Worm (Caenorhabditis elegans) whole organism, L1 larva: Measurements from ENCODE around the gene T21E8.5.
A peak's percentile ranks its signal among the peaks of the same experiment; 100 is the strongest.

ENCODE experiments used
- C04F5.9 ChIP-seq: sonication (generic microtip); optimal IDR thresholded peaks from 2 replicates; lab custom pipeline; 2016; ENCODE audit warnings: missing genetic modification characterization, missing compliant biosample characterization
- C16A3.4 ChIP-seq: fragments of 150-350 bp; optimal IDR thresholded peaks from 2 replicates; lab custom pipeline; 2014; ENCODE audit warnings: missing biosample characterization, missing genetic modification characterization
- Y116A8C.19 ChIP-seq: sonication (generic microtip); optimal IDR thresholded peaks from 2 replicates; lab custom pipeline; 2016; ENCODE audit warnings: missing compliant biosample characterization, missing genetic modification characterization, borderline replicate concordance
- aha-1 ChIP-seq: fragments of 150-350 bp; optimal IDR thresholded peaks from 2 replicates; lab custom pipeline; 2014; ENCODE audit warnings: missing biosample characterization, missing genetic modification characterization
- blmp-1 ChIP-seq: fragments of 150-350 bp; optimal IDR thresholded peaks from 2 replicates; lab custom pipeline; 2014; ENCODE audit warnings: missing biosample characterization, missing genetic modification characterization
- ceh-82 ChIP-seq, 3 experiments: fragments of 150-350 bp in 1 of 3; sonication (generic microtip) in 2 of 3; optimal IDR thresholded peaks; 2 replicates each; lab custom pipeline; 2014 to 2017; ENCODE audit warnings: missing biosample characterization in 3 of 3, missing genetic modification characterization in 3 of 3
- ceh-90 ChIP-seq: sonication (generic microtip); optimal IDR thresholded peaks from 2 replicates; lab custom pipeline; 2016; ENCODE audit warnings: missing genetic modification characterization, missing compliant biosample characterization
- dpl-1 ChIP-seq, 3 experiments: fragments of 150-350 bp in 2 of 3; sonication (generic microtip) in 1 of 3; optimal IDR thresholded peaks; 2 replicates each; lab custom pipeline; 2014 to 2017; ENCODE audit warnings: missing biosample characterization in 3 of 3, missing genetic modification characterization in 3 of 3, missing genetic modification reagents in 3 of 3
- efl-1 ChIP-seq, 4 experiments: fragments of 150-350 bp; optimal IDR thresholded peaks in 3 of 4; peaks in 1 of 4; 1 replicate in 1 of 4; 2 replicates in 3 of 4; lab custom pipeline; 2014; ENCODE audit warnings: missing biosample characterization in 2 of 4, missing genetic modification characterization in 2 of 4, missing genetic modification reagents in 2 of 4
- egl-27 ChIP-seq, 2 experiments: fragments of 150-350 bp in 1 of 2; sonication (generic microtip); optimal IDR thresholded peaks; 3 replicates each; lab custom pipeline; 2017 to 2018; ENCODE audit warnings: missing biosample characterization in 2 of 2, missing genetic modification characterization in 2 of 2, missing genetic modification reagents in 2 of 2
- elt-2 ChIP-seq: sonication (generic microtip); optimal IDR thresholded peaks from 2 replicates; lab custom pipeline; 2016; ENCODE audit warnings: missing genetic modification characterization, mild to moderate bottlenecking, inconsistent platforms, missing compliant biosample characterization, missing genetic modification reagents
- elt-3 ChIP-seq, 6 experiments: fragments of 150-350 bp in 1 of 6; sonication (generic microtip); optimal IDR thresholded peaks; 2 replicates each; lab custom pipeline; 2017 to 2018; ENCODE audit warnings: missing biosample characterization in 6 of 6, missing genetic modification characterization in 6 of 6, inconsistent platforms in 1 of 6
- fkh-10 ChIP-seq: sonication (generic microtip); optimal IDR thresholded peaks from 2 replicates; lab custom pipeline; 2017; ENCODE audit warnings: missing biosample characterization, missing genetic modification reagents, missing genetic modification characterization
- fos-1 ChIP-seq: fragments of 150-350 bp; optimal IDR thresholded peaks from 2 replicates; lab custom pipeline; 2014; ENCODE audit warnings: missing biosample characterization, missing genetic modification characterization
- hlh-4 ChIP-seq: sonication (generic microtip); optimal IDR thresholded peaks from 2 replicates; lab custom pipeline; 2016; ENCODE audit warnings: mild to moderate bottlenecking, missing genetic modification characterization, missing compliant biosample characterization
- lin-14 ChIP-seq: fragments of 200-800 bp; sonication (Bioruptor generic); optimal IDR thresholded peaks from 2 replicates; lab custom pipeline; 2018; ENCODE audit warnings: mild to moderate bottlenecking, missing genetic modification characterization, moderate library complexity, missing compliant biosample characterization
- lin-35 ChIP-seq, 2 experiments: fragments of 150-350 bp; optimal IDR thresholded peaks; 2 replicates each; lab custom pipeline; 2014; ENCODE audit warnings: missing biosample characterization in 2 of 2, missing genetic modification characterization in 2 of 2, missing genetic modification reagents in 2 of 2
- lir-3 ChIP-seq: sonication (generic microtip); optimal IDR thresholded peaks from 2 replicates; lab custom pipeline; 2016; ENCODE audit warnings: mild to moderate bottlenecking, missing genetic modification characterization, moderate library complexity, missing compliant biosample characterization; ENCODE audit not compliant: poor library complexity
- nhr-19 ChIP-seq: fragments of 200-800 bp; sonication (Bioruptor generic); conservative IDR thresholded peaks from 2 replicates; pipeline ENCODE4 v1.3.6; 2022; ENCODE audit warnings: missing genetic modification characterization, missing compliant biosample characterization
- nhr-20 ChIP-seq: sonication (generic microtip); optimal IDR thresholded peaks from 2 replicates; lab custom pipeline; 2016; ENCODE audit warnings: mild to moderate bottlenecking, missing genetic modification characterization, missing compliant biosample characterization
- nhr-237 ChIP-seq: fragments of 150-350 bp; optimal IDR thresholded peaks from 2 replicates; lab custom pipeline; 2014; ENCODE audit warnings: missing biosample characterization, missing genetic modification characterization
- nhr-71 ChIP-seq: sonication (generic microtip); optimal IDR thresholded peaks from 2 replicates; lab custom pipeline; 2016; ENCODE audit warnings: mild to moderate bottlenecking, missing genetic modification characterization, moderate library complexity, missing compliant biosample characterization
- nhr-76 ChIP-seq: sonication (generic microtip); optimal IDR thresholded peaks from 2 replicates; lab custom pipeline; 2017; ENCODE audit warnings: missing biosample characterization, missing genetic modification characterization
- nhr-84 ChIP-seq: sonication (generic microtip); optimal IDR thresholded peaks from 2 replicates; lab custom pipeline; 2017; ENCODE audit warnings: missing biosample characterization, missing genetic modification characterization
- nhr-85 ChIP-seq: sonication (generic microtip); peaks from one replicate; lab custom pipeline; 2016; ENCODE audit warnings: missing genetic modification characterization, inconsistent platforms, missing compliant biosample characterization
- pag-3 ChIP-seq: sonication (generic microtip); optimal IDR thresholded peaks from 2 replicates; lab custom pipeline; 2017; ENCODE audit warnings: missing genetic modification characterization, mild to moderate bottlenecking, missing compliant biosample characterization, antibody characterized with exemption, borderline replicate concordance; ENCODE audit not compliant: insufficient read depth
- pqm-1 ChIP-seq: sonication (generic microtip); optimal IDR thresholded peaks from 3 replicates; lab custom pipeline; 2017; ENCODE audit warnings: missing biosample characterization, missing genetic modification characterization
- snpc-4 ChIP-seq: fragments of 150-350 bp; optimal IDR thresholded peaks from 2 replicates; lab custom pipeline; 2014; ENCODE audit warnings: missing biosample characterization, missing genetic modification characterization
- sptf-1 ChIP-seq: fragments of 150-350 bp; optimal IDR thresholded peaks from 2 replicates; lab custom pipeline; 2014; ENCODE audit warnings: missing biosample characterization, missing genetic modification characterization
- tbx-2 ChIP-seq: sonication (generic microtip); optimal IDR thresholded peaks from 2 replicates; lab custom pipeline; 2016; ENCODE audit warnings: missing genetic modification characterization, missing compliant biosample characterization
- unc-30 ChIP-seq: sonication (generic microtip); optimal IDR thresholded peaks from 2 replicates; lab custom pipeline; 2017; ENCODE audit warnings: missing biosample characterization, missing genetic modification characterization
- unc-98 ChIP-seq: fragments of 200-800 bp; sonication (Bioruptor generic); IDR thresholded peaks from 2 replicates; pipeline ENCODE4 v1.3.6; 2022; ENCODE audit warnings: missing genetic modification characterization, missing compliant biosample characterization

Gene T21E8.5

ce11 chrX:10914421-10915277 lies 28.7 kb downstream of the T21E8.5 start:
- TF ChIP-seq lin-35 (GFP tag; optimal IDR thresholded peaks at IDR 0.05; lab: Kevin White, UChicago) = peak in 1 of 2 experiments; percentile 17
- peak in 1 of 6 experiments; percentile 11 for TF ChIP-seq elt-3 (tag; optimal IDR thresholded peaks at IDR 0.05; lab: Kevin White, UChicago)
- TF ChIP-seq nhr-20 (tag; lab: Kevin White, UChicago) = peak; percentile 53
- peak; percentile 12 for TF ChIP-seq blmp-1 (tag; lab: Kevin White, UChicago)
- peak; percentile 8 for TF ChIP-seq nhr-71
- TF ChIP-seq ceh-82 (tag; optimal IDR thresholded peaks at IDR 0.05; lab: Kevin White, UChicago) = no peak
- peak; percentile 83 for TF ChIP-seq nhr-85
- TF ChIP-seq elt-2 (tag; lab: Kevin White, UChicago) = peak; percentile 66
- TF ChIP-seq nhr-237 (tag; lab: Kevin White, UChicago) = no peak
- peak; percentile 26 for TF ChIP-seq lin-14 (GFP tag; lab: Kevin White, UChicago)
- no peak for TF ChIP-seq ceh-90 (tag; lab: Kevin White, UChicago)

ce11 chrX:10916194-10916593 lies 30.2 kb downstream of the T21E8.5 start:
- TF ChIP-seq C04F5.9 (tag; lab: Kevin White, UChicago) (no peak), elt-2 (tag; lab: Kevin White, UChicago) (peak; percentile 43)

- TF ChIP-seq efl-1 (optimal IDR thresholded peaks at IDR 0.05; lab: Kevin White, UChicago) (no peak), efl-1 (GFP tag; optimal IDR thresholded peaks at IDR 0.05 in 1 of 2; lab: Kevin White, UChicago) (peak in 1 of 2 experiments; percentile 12), hlh-4 (tag; lab: Kevin White, UChicago) (peak; percentile 81), pag-3 (no peak), aha-1 (tag; lab: Kevin White, UChicago) (no peak)
- TF ChIP-seq, all 84 proteins: peak for 2
Observed at ce11 chrX:10919613-10920012, 33.6 kb downstream of the T21E8.5 start, which contains the start of gene nstp-9. Gene nstp-9 (minus strand): TSS chrX:10919713.

- no peak for TF ChIP-seq C04F5.9 (tag; lab: Kevin White, UChicago)
- TF ChIP-seq sptf-1 (tag; lab: Kevin White, UChicago) = no peak
- TF ChIP-seq nhr-76 (tag; lab: Kevin White, UChicago) = no peak
- no peak for TF ChIP-seq fkh-10
- no peak for TF ChIP-seq egl-27 (tag; optimal IDR thresholded peaks at IDR 0.05; lab: Kevin White, UChicago)
- TF ChIP-seq snpc-4 (tag; lab: Kevin White, UChicago) = no peak
- no peak for TF ChIP-seq dpl-1 (GFP tag; optimal IDR thresholded peaks at IDR 0.05; lab: Kevin White, UChicago)
- no peak for TF ChIP-seq Y116A8C.19 (tag; lab: Kevin White, UChicago)
- no peak for TF ChIP-seq unc-98 (GFP tag; lab: Robert Waterston, UW)
- TF ChIP-seq, all 84 proteins: peak for 0
Observed at ce11 chrX:10924031-10924430, 38.1 kb downstream of the T21E8.5 start.

ce11 chrX:10927136-10927535 lies 41.2 kb downstream of the T21E8.5 start:
- no peak for TF ChIP-seq fos-1 (tag; lab: Kevin White, UChicago)
- TF ChIP-seq nhr-19 = no peak
- TF ChIP-seq tbx-2 (tag; lab: Kevin White, UChicago) = no peak

- peak; percentile 58 for TF ChIP-seq elt-2 (tag; lab: Kevin White, UChicago)
- no peak for TF ChIP-seq lir-3
- TF ChIP-seq nhr-71 = no peak
- TF ChIP-seq lin-14 (GFP tag; lab: Kevin White, UChicago) = peak; percentile 46
- peak; percentile 66 for TF ChIP-seq blmp-1 (tag; lab: Kevin White, UChicago)
- peak in 1 of 2 experiments; percentile 12 for TF ChIP-seq lin-35 (GFP tag; optimal IDR thresholded peaks at IDR 0.05; lab: Kevin White, UChicago)
- TF ChIP-seq C16A3.4 (tag; lab: Kevin White, UChicago) = no peak
- TF ChIP-seq aha-1 (tag; lab: Kevin White, UChicago) = no peak
- TF ChIP-seq nhr-20 (tag; lab: Kevin White, UChicago) = peak; percentile 1
- TF ChIP-seq nhr-84 (tag; lab: Kevin White, UChicago) = no peak
- no peak for TF ChIP-seq unc-30 (tag; lab: Kevin White, UChicago)
- TF ChIP-seq pqm-1 (tag; lab: Kevin White, UChicago) = peak; percentile 37
Observed at ce11 chrX:10928948-10929563, 43.1 kb downstream of the T21E8.5 start, which contains the start of gene dgn-1. Gene dgn-1 (minus strand): TSS chrX:10928998.
